Fruit fly (Drosophila melanogaster): ENCODE data around the gene Cpr64Ab.

dm6 chr3L:4219291-4220228 lies 8.2 kb upstream of the Cpr64Ab start:
- TF ChIP-seq CTCF (optimal IDR thresholded peaks at IDR 0.05) (peak in 1 of 2 experiments; percentile 10), CG8478 (optimal IDR thresholded peaks at IDR 0.05) (no peak)

All from S2 (cell line).